Worm (Caenorhabditis elegans) whole organism, L4 larva: ENCODE results near the gene cnc-8.

ENCODE experiments used
- T20F7.1 ChIP-seq: fragments of 200-800 bp; sonication (Bioruptor generic); optimal IDR thresholded peaks from 2 replicates; lab custom pipeline; 2018; ENCODE audit warnings: mild to moderate bottlenecking, missing genetic modification characterization, missing compliant biosample characterization
- aha-1 ChIP-seq: fragments of 150-350 bp; peaks from one replicate; lab custom pipeline; 2014; ENCODE audit warnings: missing biosample characterization, missing genetic modification characterization
- aly-2 ChIP-seq: sonication (generic microtip); optimal IDR thresholded peaks from 2 replicates; lab custom pipeline; 2018; ENCODE audit warnings: missing biosample characterization, missing genetic modification characterization
- arid-1 ChIP-seq: fragments of 200-800 bp; sonication (Bioruptor generic); conservative IDR thresholded peaks from 2 replicates; pipeline ENCODE4 v1.3.6; 2022; ENCODE audit warnings: missing genetic modification reagents, missing genetic modification characterization, missing compliant biosample characterization
- ceh-20 ChIP-seq: fragments of 200-800 bp; sonication (Bioruptor generic); IDR thresholded peaks from 2 replicates; pipeline ENCODE4 v1.3.6; 2022; ENCODE audit warnings: missing genetic modification reagents, missing genetic modification characterization, missing compliant biosample characterization
- ceh-32 ChIP-seq: sonication (generic microtip); optimal IDR thresholded peaks from 2 replicates; lab custom pipeline; 2016; ENCODE audit warnings: mild to moderate bottlenecking, missing genetic modification characterization, missing compliant biosample characterization; ENCODE audit not compliant: poor library complexity
- ces-1 ChIP-seq: fragments of 150-350 bp; sonication (generic microtip); optimal IDR thresholded peaks from 4 replicates; lab custom pipeline; 2014; ENCODE audit warnings: missing biosample characterization, missing genetic modification reagents, missing genetic modification characterization
- cey-2 ChIP-seq: sonication (generic microtip); optimal IDR thresholded peaks from 3 replicates; lab custom pipeline; 2017; ENCODE audit warnings: missing genetic modification characterization, mild to moderate bottlenecking, missing compliant biosample characterization, antibody characterized with exemption, borderline replicate concordance; ENCODE audit not compliant: insufficient read depth
- daf-16 ChIP-seq, 3 experiments: sonication (generic microtip); optimal IDR thresholded peaks; 2 replicates each; lab custom pipeline; 2016 to 2017; ENCODE audit warnings: missing genetic modification characterization in 3 of 3, missing genetic modification reagents in 3 of 3, mild to moderate bottlenecking in 2 of 3, missing compliant biosample characterization in 2 of 3, missing biosample characterization in 1 of 3, moderate library complexity in 1 of 3
- daf-19 ChIP-seq: fragments of 200-800 bp; sonication (Bioruptor generic); conservative IDR thresholded peaks from 2 replicates; pipeline ENCODE4 v1.3.6; 2022; ENCODE audit warnings: missing genetic modification characterization, missing compliant biosample characterization
- dmd-6 ChIP-seq: fragments of 200-800 bp; sonication (Bioruptor generic); IDR thresholded peaks from 2 replicates; pipeline ENCODE4 v1.3.6; 2022; ENCODE audit warnings: missing genetic modification reagents, missing genetic modification characterization, missing compliant biosample characterization
- dpl-1 ChIP-seq: fragments of 150-350 bp; optimal IDR thresholded peaks from 2 replicates; lab custom pipeline; 2014; ENCODE audit warnings: missing biosample characterization, missing genetic modification reagents, missing genetic modification characterization
- duxl-1 ChIP-seq: sonication (generic microtip); optimal IDR thresholded peaks from 2 replicates; lab custom pipeline; 2016; ENCODE audit warnings: mild to moderate bottlenecking, missing genetic modification characterization, moderate library complexity, missing compliant biosample characterization; ENCODE audit not compliant: poor library complexity
- dve-1 ChIP-seq: sonication (generic microtip); optimal IDR thresholded peaks from 2 replicates; lab custom pipeline; 2017; ENCODE audit warnings: antibody characterized with exemption, mild to moderate bottlenecking, missing genetic modification characterization, missing compliant biosample characterization; ENCODE audit not compliant: insufficient read depth
- egl-27 ChIP-seq: sonication (generic microtip); optimal IDR thresholded peaks from 3 replicates; lab custom pipeline; 2017; ENCODE audit warnings: missing biosample characterization, missing genetic modification reagents, missing genetic modification characterization
- gei-8 ChIP-seq: fragments of 200-800 bp; sonication (Bioruptor generic); optimal IDR thresholded peaks from 2 replicates; lab custom pipeline; 2018; ENCODE audit warnings: mild to moderate bottlenecking, missing genetic modification characterization, missing compliant biosample characterization
- hif-1 ChIP-seq, 2 experiments: sonication (generic microtip); optimal IDR thresholded peaks; 2 replicates each; lab custom pipeline; 2016 to 2017; ENCODE audit warnings: missing compliant biosample characterization in 2 of 2, missing genetic modification characterization in 2 of 2, missing genetic modification reagents in 2 of 2, missing genotype in 2 of 2, mild to moderate bottlenecking in 1 of 2
- hlh-11 ChIP-seq: fragments of 200-800 bp; sonication (Bioruptor generic); optimal IDR thresholded peaks from 2 replicates; lab custom pipeline; 2018; ENCODE audit warnings: mild to moderate bottlenecking, missing genetic modification characterization, missing compliant biosample characterization
- hlh-30 ChIP-seq: sonication (generic microtip); optimal IDR thresholded peaks from 2 replicates; lab custom pipeline; 2017; ENCODE audit warnings: antibody characterized with exemption, mild to moderate bottlenecking, missing genetic modification characterization, missing compliant biosample characterization; ENCODE audit not compliant: insufficient read depth
- hmg-1.1 ChIP-seq: fragments of 200-800 bp; sonication (Bioruptor generic); IDR thresholded peaks from 2 replicates; pipeline ENCODE4 v1.3.6; 2022; ENCODE audit warnings: missing genetic modification reagents, missing genetic modification characterization, missing compliant biosample characterization
- lin-1 ChIP-seq: fragments of 200-800 bp; sonication (Bioruptor generic); IDR thresholded peaks from 2 replicates; pipeline ENCODE4 v1.3.6; 2022; ENCODE audit warnings: missing genetic modification reagents, missing genetic modification characterization, missing compliant biosample characterization
- lsy-2 ChIP-seq, 2 experiments: fragments of 150-350 bp in 1 of 2; sonication (generic microtip) in 1 of 2; optimal IDR thresholded peaks; 2 replicates each; lab custom pipeline; 2014 to 2017; ENCODE audit warnings: missing biosample characterization in 2 of 2, missing genetic modification characterization in 2 of 2
- madf-5 ChIP-seq, 2 experiments: fragments of 200-800 bp; sonication (Bioruptor generic); IDR thresholded peaks; 2 replicates each; pipeline ENCODE4 v1.3.6; 2022; ENCODE audit warnings: missing compliant biosample characterization in 2 of 2, missing genetic modification characterization in 2 of 2
- mdl-1 ChIP-seq, 2 experiments: fragments of 150-350 bp in 1 of 2; sonication (generic microtip) in 1 of 2; optimal IDR thresholded peaks; 2 replicates each; lab custom pipeline; 2014 to 2017; ENCODE audit warnings: missing biosample characterization in 2 of 2, missing genetic modification characterization in 2 of 2
- mep-1 ChIP-seq: fragments of 150-350 bp; sonication (generic microtip); optimal IDR thresholded peaks from 3 replicates; lab custom pipeline; 2014; ENCODE audit warnings: missing biosample characterization, missing genetic modification characterization
- mxl-2 ChIP-seq: fragments of 200-800 bp; sonication (Bioruptor generic); conservative IDR thresholded peaks from 2 replicates; pipeline ENCODE4 v1.3.6; 2022; ENCODE audit warnings: missing genetic modification reagents, missing genetic modification characterization, missing compliant biosample characterization
- mxl-3 ChIP-seq: fragments of 200-800 bp; sonication (Bioruptor generic); optimal IDR thresholded peaks from 2 replicates; lab custom pipeline; 2018; ENCODE audit warnings: mild to moderate bottlenecking, missing genetic modification characterization, missing compliant biosample characterization
- nhr-11 ChIP-seq: fragments of 150-350 bp; optimal IDR thresholded peaks from 2 replicates; lab custom pipeline; 2014; ENCODE audit warnings: missing biosample characterization, missing genetic modification characterization
- nhr-28 ChIP-seq: fragments of 150-350 bp; optimal IDR thresholded peaks from 2 replicates; lab custom pipeline; 2014; ENCODE audit warnings: missing biosample characterization, missing genetic modification characterization
- nhr-48 ChIP-seq: sonication (generic microtip); optimal IDR thresholded peaks from 2 replicates; lab custom pipeline; 2016; ENCODE audit warnings: mild to moderate bottlenecking, missing genetic modification characterization, missing compliant biosample characterization
- nhr-6 ChIP-seq: fragments of 150-350 bp; optimal IDR thresholded peaks from 2 replicates; lab custom pipeline; 2014; ENCODE audit warnings: missing biosample characterization, missing genetic modification characterization
- php-3 ChIP-seq: fragments of 200-800 bp; sonication (Bioruptor generic); IDR thresholded peaks from 2 replicates; pipeline ENCODE4 v1.3.6; 2022; ENCODE audit warnings: missing genetic modification reagents, missing genetic modification characterization, missing compliant biosample characterization
- pqm-1 ChIP-seq: sonication (generic microtip); optimal IDR thresholded peaks from 2 replicates; lab custom pipeline; 2017; ENCODE audit warnings: missing biosample characterization, missing genetic modification characterization
- saeg-2 ChIP-seq: fragments of 200-800 bp; sonication (Bioruptor generic); IDR thresholded peaks from 2 replicates; pipeline ENCODE4 v1.3.6; 2022; ENCODE audit warnings: missing genetic modification reagents, missing genetic modification characterization, missing compliant biosample characterization
- set-16 ChIP-seq: fragments of 200-800 bp; sonication (Bioruptor generic); IDR thresholded peaks from 2 replicates; pipeline ENCODE4 v1.3.6; 2022; ENCODE audit warnings: missing genetic modification reagents, missing genetic modification characterization, missing compliant biosample characterization
- skn-1 ChIP-seq: fragments of 150-350 bp; optimal IDR thresholded peaks from 2 replicates; lab custom pipeline; 2014; ENCODE audit warnings: missing biosample characterization, missing genetic modification characterization
- spr-1 ChIP-seq: sonication (generic microtip); optimal IDR thresholded peaks from 2 replicates; lab custom pipeline; 2016; ENCODE audit warnings: mild to moderate bottlenecking, missing genetic modification characterization, missing compliant biosample characterization
- tra-1 ChIP-seq: fragments of 200-800 bp; sonication (Bioruptor generic); IDR thresholded peaks from 2 replicates; pipeline ENCODE4 v1.3.6; 2022; ENCODE audit warnings: missing genetic modification reagents, missing genetic modification characterization, missing compliant biosample characterization
- unc-62 ChIP-seq, 3 experiments: fragments of 150-350 bp in 1 of 3; sonication (generic microtip); optimal IDR thresholded peaks in 2 of 3; peaks in 1 of 3; 1 replicate in 1 of 3; 2 replicates in 2 of 3; lab custom pipeline; 2014 to 2017; ENCODE audit warnings: missing biosample characterization in 3 of 3, missing genetic modification characterization in 3 of 3, missing genetic modification reagents in 3 of 3, missing genotype in 1 of 3
- ztf-7 ChIP-seq: fragments of 150-350 bp; optimal IDR thresholded peaks from 2 replicates; lab custom pipeline; 2014; ENCODE audit warnings: missing biosample characterization, missing genetic modification characterization

The cnc-8 gene

DNA sequence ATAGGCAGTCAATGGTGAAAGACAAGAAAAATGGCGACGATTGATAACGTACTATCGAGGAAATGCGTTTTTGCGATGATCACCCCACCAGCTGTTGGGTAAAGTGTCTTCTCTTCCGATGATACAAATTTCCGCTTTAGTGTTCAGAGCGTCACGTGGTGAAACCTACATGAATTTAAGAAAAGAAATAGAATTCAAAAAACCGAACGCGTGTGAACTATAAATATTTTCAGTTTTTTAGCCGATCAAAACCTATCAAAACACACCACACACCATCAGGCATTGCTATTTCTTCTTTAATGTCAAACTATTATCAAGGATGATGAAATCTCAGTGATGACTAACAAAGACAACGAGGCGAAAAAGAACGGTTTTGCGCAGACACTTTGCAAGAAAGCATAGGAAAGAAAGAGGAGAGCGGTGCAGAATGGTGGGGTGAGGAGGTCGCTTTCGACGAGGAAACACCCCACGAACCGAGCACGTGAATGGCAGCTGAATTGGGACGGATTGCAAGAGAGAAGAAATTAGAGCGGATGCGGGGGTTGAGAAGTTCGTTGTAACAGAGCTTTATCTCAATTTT lies 25.7 kb downstream of the cnc-8 start:
- TF ChIP-seq nhr-11 (tag; lab: Kevin White, UChicago) (peak; percentile 46), arid-1 (no peak), ces-1 (GFP tag; lab: Kevin White, UChicago) (no peak), unc-62 (GFP tag; optimal IDR thresholded peaks at IDR 0.05 in 1 of 2; lab: Kevin White, UChicago) (peak in 1 of 2 experiments; percentile 38), unc-62 (tag; optimal IDR thresholded peaks at IDR 0.05; lab: Kevin White, UChicago) (no peak), lsy-2 (tag; optimal IDR thresholded peaks at IDR 0.05; lab: Kevin White, UChicago) (peak in 1 of 2 experiments; percentile 14), hlh-11 (tag; lab: Kevin White, UChicago) (peak; percentile 79), egl-27 (tag; lab: Kevin White, UChicago) (no peak), mep-1 (tag; lab: Kevin White, UChicago) (peak; percentile 38), ceh-20 (GFP tag; lab: Robert Waterston, UW) (0 out of 2 replicates have a peak, but pooled peaks have one; percentile 20), saeg-2 (GFP tag; lab: Robert Waterston, UW) (no peak), pqm-1 (tag; lab: Kevin White, UChicago) (peak; percentile 56), tra-1 (peak; percentile 24), nhr-6 (tag; lab: Kevin White, UChicago) (peak; percentile 19), hlh-30 (tag; lab: Kevin White, UChicago) (peak; percentile 35), gei-8 (GFP tag; lab: Kevin White, UChicago) (peak; percentile 48), daf-19 (no peak), spr-1 (tag; lab: Kevin White, UChicago) (peak; percentile 12), daf-16 (GFP tag; optimal IDR thresholded peaks at IDR 0.05; lab: Kevin White, UChicago) (no peak), daf-16 (tag; optimal IDR thresholded peaks at IDR 0.05; lab: Kevin White, UChicago) (peak; percentile 17), mxl-3 (GFP tag; lab: Kevin White, UChicago) (peak; percentile 64), T20F7.1 (GFP tag; lab: Kevin White, UChicago) (peak; percentile 55), aly-2 (tag; lab: Kevin White, UChicago) (no peak), hif-1 (tag; optimal IDR thresholded peaks at IDR 0.05; lab: Kevin White, UChicago) (peak in 1 of 2 experiments; percentile 25), set-16 (GFP tag; lab: Robert Waterston, UW) (peak; percentile 51), aha-1 (peak; percentile 96), lin-1 (GFP tag; lab: Robert Waterston, UW) (0 out of 2 replicates have a peak, but pooled peaks have one; percentile 19), mxl-2 (peak; percentile 99), dve-1 (tag; lab: Kevin White, UChicago) (peak; percentile 54), dpl-1 (no peak), duxl-1 (tag; lab: Kevin White, UChicago) (peak; percentile 24), hmg-1.1 (0 out of 2 replicates have a peak, but pooled peaks have one; percentile 17), mdl-1 (tag; optimal IDR thresholded peaks at IDR 0.05; lab: Kevin White, UChicago) (peak; percentile 77 to 88), php-3 (peak; percentile 14; the same call in 1 of the 2 replicates), nhr-28 (tag; lab: Kevin White, UChicago) (peak; percentile 57), ceh-32 (tag; lab: Kevin White, UChicago) (no peak), dmd-6 (GFP tag; lab: Robert Waterston, UW) (peak; percentile 61), nhr-48 (tag; lab: Kevin White, UChicago) (peak; percentile 80)
- TF ChIP-seq, all 104 proteins: peak for 28

DNA sequence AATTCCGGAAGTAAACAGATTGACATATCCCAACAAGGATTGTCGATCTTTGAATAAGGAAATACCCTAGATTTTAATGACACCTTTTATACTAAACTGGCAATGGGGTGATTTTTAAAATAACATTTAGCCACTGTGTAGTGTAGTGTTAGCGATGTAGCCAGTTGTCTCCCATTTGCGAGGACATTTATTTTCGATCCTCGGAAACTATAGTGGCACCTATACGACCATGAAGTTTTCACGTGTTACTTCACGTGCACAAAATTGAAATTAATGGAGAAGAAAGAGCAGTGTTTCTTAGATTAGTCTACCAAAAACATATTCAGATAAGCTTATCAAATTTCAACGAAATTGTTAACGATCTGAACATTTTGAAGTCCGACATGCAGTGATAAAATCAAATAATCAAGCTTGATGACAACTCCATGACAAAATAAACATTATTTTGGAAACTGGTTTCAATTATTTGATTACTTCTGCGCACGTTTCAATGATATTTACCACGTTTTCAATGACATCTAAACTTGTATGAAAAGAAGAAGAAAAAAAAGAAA lies 27.0 kb downstream of the cnc-8 start, which contains the start of gene R07E3.4:
Gene R07E3.4, minus strand, starts transcription at position 51 of the 554 bp plus-strand sequence.
- peak; percentile 49; the same call in 1 of the 2 replicates for TF ChIP-seq tra-1
- no peak for TF ChIP-seq egl-27 (tag; lab: Kevin White, UChicago)
- TF ChIP-seq cey-2 (tag; lab: Kevin White, UChicago) = no peak
- peak; percentile 81 for TF ChIP-seq aha-1
- TF ChIP-seq skn-1 (tag; lab: Kevin White, UChicago) = no peak
- TF ChIP-seq lin-1 (GFP tag; lab: Robert Waterston, UW) = peak; percentile 47; the same call in 1 of the 2 replicates
- TF ChIP-seq daf-16 (GFP tag; optimal IDR thresholded peaks at IDR 0.05; lab: Kevin White, UChicago) = peak in 1 of 2 experiments; percentile 14
- TF ChIP-seq daf-16 (tag; optimal IDR thresholded peaks at IDR 0.05; lab: Kevin White, UChicago) = peak; percentile 93
- peak; percentile 62 for TF ChIP-seq dve-1 (tag; lab: Kevin White, UChicago)
- no peak for TF ChIP-seq madf-5 (GFP tag; IDR thresholded peaks at IDR 0.05; lab: Robert Waterston, UW)
- peak; percentile 55 for TF ChIP-seq nhr-48 (tag; lab: Kevin White, UChicago)
- peak; percentile 71 for TF ChIP-seq nhr-11 (tag; lab: Kevin White, UChicago)
- no peak for TF ChIP-seq ztf-7 (tag; lab: Kevin White, UChicago)
- no peak for TF ChIP-seq gei-8 (GFP tag; lab: Kevin White, UChicago)
- 0 out of 2 replicates have a peak, but pooled peaks have one; percentile 55 for TF ChIP-seq php-3
- TF ChIP-seq hlh-30 (tag; lab: Kevin White, UChicago) = peak; percentile 1
- TF ChIP-seq lsy-2 (tag; optimal IDR thresholded peaks at IDR 0.05; lab: Kevin White, UChicago) = peak in 1 of 2 experiments; percentile 9
- peak; percentile 79 for TF ChIP-seq dmd-6 (GFP tag; lab: Robert Waterston, UW)
- peak; percentile 65 for TF ChIP-seq hlh-11 (tag; lab: Kevin White, UChicago)
- no peak for TF ChIP-seq spr-1 (tag; lab: Kevin White, UChicago)
- no peak for TF ChIP-seq mxl-3 (GFP tag; lab: Kevin White, UChicago)
- TF ChIP-seq nhr-28 (tag; lab: Kevin White, UChicago) = peak; percentile 96
- TF ChIP-seq mxl-2 = peak; percentile 98
